Worm (Caenorhabditis elegans): ENCODE results near the gene kcnl-1.

kcnl-1 gene

ce11 chrV:19524569-19524968, 40.6 kb upstream of the kcnl-1 start (continued):
- TF ChIP-seq ama-1 (optimal IDR thresholded peaks at IDR 0.05) (no peak), nhr-6 (tag; optimal IDR thresholded peaks at IDR 0.05) (no peak), sma-9 (GFP tag; optimal IDR thresholded peaks at IDR 0.05) (peak; percentile 66), sma-9 (tag; optimal IDR thresholded peaks at IDR 0.05) (no peak), skn-1 (tag; optimal IDR thresholded peaks at IDR 0.05) (no peak), aly-2 (tag; optimal IDR thresholded peaks at IDR 0.05) (no peak), snpc-4 (tag; optimal IDR thresholded peaks at IDR 0.05) (no peak), nhr-129 (tag; optimal IDR thresholded peaks at IDR 0.05) (no peak)

- peak; percentile 26 for TF ChIP-seq blmp-1 (tag; optimal IDR thresholded peaks at IDR 0.05; ENCODE audit: insufficient read depth)
- TF ChIP-seq nhr-25 (tag; optimal IDR thresholded peaks at IDR 0.05), result peak; percentile 65
- no peak for TF ChIP-seq nhr-11 (tag; optimal IDR thresholded peaks at IDR 0.05)
- peak; percentile 9 for TF ChIP-seq sma-9 (GFP tag; optimal IDR thresholded peaks at IDR 0.05)
- no peak for TF ChIP-seq sma-9 (tag; optimal IDR thresholded peaks at IDR 0.05)
Measured at ce11 chrV:19526197-19526596, 39.0 kb upstream of the kcnl-1 start.

ce11 chrV:19527565-19527964, 37.6 kb upstream of the kcnl-1 start:
- TF ChIP-seq sma-3 (GFP tag; optimal IDR thresholded peaks at IDR 0.05) (peak; percentile 73), nhr-23 (tag; optimal IDR thresholded peaks at IDR 0.05) (no peak), snpc-4 (tag; optimal IDR thresholded peaks at IDR 0.05) (no peak), ama-1 (optimal IDR thresholded peaks at IDR 0.05) (no peak), gmeb-1 (tag; optimal IDR thresholded peaks at IDR 0.05) (peak; percentile 66), sem-4 (tag; optimal IDR thresholded peaks at IDR 0.05) (no peak), unc-55 (GFP tag; optimal IDR thresholded peaks at IDR 0.05) (no peak), nhr-25 (tag; optimal IDR thresholded peaks at IDR 0.05) (peak; percentile 57), ceh-16 (tag; optimal IDR thresholded peaks at IDR 0.05) (no peak), elt-1 (tag; optimal IDR thresholded peaks at IDR 0.05) (no peak), nhr-11 (tag; optimal IDR thresholded peaks at IDR 0.05) (no peak), nhr-77 (tag; optimal IDR thresholded peaks at IDR 0.05) (no peak), skn-1 (tag; optimal IDR thresholded peaks at IDR 0.05) (no peak), dmd-4 (tag; optimal IDR thresholded peaks at IDR 0.05) (no peak), unc-62 (GFP tag; optimal IDR thresholded peaks at IDR 0.05) (no peak), alr-1 (tag; optimal IDR thresholded peaks at IDR 0.05) (no peak), C34F6.9 (tag; optimal IDR thresholded peaks at IDR 0.05) (no peak), lin-39 (tag; optimal IDR thresholded peaks at IDR 0.05) (no peak), sma-9 (GFP tag; optimal IDR thresholded peaks at IDR 0.05) (peak; percentile 96), sma-9 (tag; optimal IDR thresholded peaks at IDR 0.05) (no peak), lin-11 (tag; optimal IDR thresholded peaks at IDR 0.05) (no peak), ztf-1 (GFP tag; conservative IDR thresholded peaks at IDR 0.05) (no peak), peb-1 (tag; optimal IDR thresholded peaks at IDR 0.05) (no peak), lsy-2 (tag; optimal IDR thresholded peaks at IDR 0.05) (peak in 1 of 2 experiments; percentile 13), ztf-4 (tag; optimal IDR thresholded peaks at IDR 0.05) (no peak), lin-13 (GFP tag; optimal IDR thresholded peaks at IDR 0.05) (no peak), nhr-129 (tag; optimal IDR thresholded peaks at IDR 0.05) (peak; percentile 41), F13H6.1 (tag; optimal IDR thresholded peaks at IDR 0.05) (peak; percentile 60), zag-1 (tag; optimal IDR thresholded peaks at IDR 0.05) (no peak), elt-3 (tag; optimal IDR thresholded peaks at IDR 0.05) (no peak), fos-1 (tag; optimal IDR thresholded peaks at IDR 0.05) (peak; percentile 95), ceh-82 (tag; optimal IDR thresholded peaks at IDR 0.05) (no peak), mab-5 (tag; optimal IDR thresholded peaks at IDR 0.05) (no peak), crh-2 (tag; optimal IDR thresholded peaks at IDR 0.05) (peak; percentile 98), mdl-1 (tag; optimal IDR thresholded peaks at IDR 0.05) (peak in 1 of 2 experiments; percentile 33), unc-39 (tag; optimal IDR thresholded peaks at IDR 0.05) (no peak), nhr-12 (tag; optimal IDR thresholded peaks at IDR 0.05) (no peak), mbf-1 (tag; optimal IDR thresholded peaks at IDR 0.05) (no peak), R02D3.7 (tag; optimal IDR thresholded peaks at IDR 0.05) (no peak), nhr-10 (tag; optimal IDR thresholded peaks at IDR 0.05) (no peak), nhr-21 (tag; optimal IDR thresholded peaks at IDR 0.05) (peak; percentile 53), nhr-6 (tag; optimal IDR thresholded peaks at IDR 0.05) (no peak), egl-27 (tag; optimal IDR thresholded peaks at IDR 0.05) (peak; percentile 30), Y55F3AM.14 (GFP tag; optimal IDR thresholded peaks at IDR 0.05) (no peak), ZK546.5 (tag; optimal IDR thresholded peaks at IDR 0.05) (no peak), aly-2 (tag; optimal IDR thresholded peaks at IDR 0.05) (no peak), blmp-1 (tag; optimal IDR thresholded peaks at IDR 0.05; ENCODE audit: insufficient read depth) (peak; percentile 16), nhr-237 (tag; optimal IDR thresholded peaks at IDR 0.05) (no peak), ztf-11 (tag; optimal IDR thresholded peaks at IDR 0.05) (no peak)
